Fruit fly (Drosophila melanogaster) whole organism: Measurements from ENCODE around the gene CG14285.

ENCODE experiments used
- CG8478 ChIP-seq: fragments of >200 bp; optimal IDR thresholded peaks from 2 replicates; lab custom pipeline; 2018; ENCODE audit warnings: inconsistent platforms
- Dll ChIP-seq: fragments of >200 bp; optimal IDR thresholded peaks from 2 replicates; lab custom pipeline; 2017
- pan ChIP-seq: fragments of >200 bp; optimal IDR thresholded peaks from 2 replicates; lab custom pipeline; 2017
- psq ChIP-seq: fragments of >200 bp; optimal IDR thresholded peaks from 2 replicates; lab custom pipeline; 2017
- usp ChIP-seq: fragments of >200 bp; optimal IDR thresholded peaks from 2 replicates; lab custom pipeline; 2017; ENCODE audit warnings: missing biosample characterization, missing genetic modification characterization, mixed read lengths

- TF ChIP-seq pan (lab: Kevin White, UChicago) = no peak
- TF ChIP-seq usp (GFP tag; lab: Kevin White, UChicago) = no peak
- no peak for TF ChIP-seq Dll (lab: Kevin White, UChicago)
- TF ChIP-seq psq = no peak
- no peak for TF ChIP-seq CG8478
Measured at dm6 chr3R:19065474-19065873, 40.6 kb downstream of the CG14285 start.
